Worm (Caenorhabditis elegans) whole organism, L2 larva: Measurements from ENCODE around the gene Y17G7B.21.

ENCODE experiments used
- C34F6.9 ChIP-seq: fragments of 150-350 bp; optimal IDR thresholded peaks from 2 replicates; lab custom pipeline; 2014; ENCODE audit warnings: missing biosample characterization, missing genetic modification characterization
- R02D3.7 ChIP-seq: fragments of 150-350 bp; optimal IDR thresholded peaks from 2 replicates; lab custom pipeline; 2014; ENCODE audit warnings: missing biosample characterization, missing genetic modification characterization
- Y55F3AM.14 ChIP-seq: fragments of 200-800 bp; sonication (Bioruptor generic); optimal IDR thresholded peaks from 2 replicates; lab custom pipeline; 2018; ENCODE audit warnings: mild to moderate bottlenecking, missing genetic modification characterization, missing compliant biosample characterization
- ZK546.5 ChIP-seq: sonication (generic microtip); optimal IDR thresholded peaks from 2 replicates; lab custom pipeline; 2017; ENCODE audit warnings: missing biosample characterization, missing genetic modification characterization
- alr-1 ChIP-seq: fragments of 150-350 bp; optimal IDR thresholded peaks from 2 replicates; lab custom pipeline; 2014; ENCODE audit warnings: missing biosample characterization, missing genetic modification characterization
- aly-2 ChIP-seq: fragments of 150-350 bp; optimal IDR thresholded peaks from 2 replicates; lab custom pipeline; 2014; ENCODE audit warnings: missing biosample characterization, missing genetic modification characterization
- ama-1 ChIP-seq: fragments of 150-350 bp; optimal IDR thresholded peaks from 2 replicates; lab custom pipeline; 2018; ENCODE audit warnings: inconsistent platforms
- blmp-1 ChIP-seq: sonication (generic microtip); optimal IDR thresholded peaks from 2 replicates; lab custom pipeline; 2017; ENCODE audit warnings: missing genetic modification characterization, mild to moderate bottlenecking, missing compliant biosample characterization, antibody characterized with exemption, moderate library complexity; ENCODE audit not compliant: insufficient read depth
- ceh-16 ChIP-seq: fragments of 150-350 bp; optimal IDR thresholded peaks from 2 replicates; lab custom pipeline; 2014; ENCODE audit warnings: missing biosample characterization, missing genetic modification characterization
- dmd-4 ChIP-seq: sonication (generic microtip); optimal IDR thresholded peaks from 2 replicates; lab custom pipeline; 2017; ENCODE audit warnings: missing biosample characterization, missing genetic modification characterization
- egl-27 ChIP-seq: sonication (generic microtip); optimal IDR thresholded peaks from 3 replicates; lab custom pipeline; 2017; ENCODE audit warnings: missing biosample characterization, missing genetic modification reagents, missing genetic modification characterization
- elt-3 ChIP-seq: sonication (generic microtip); optimal IDR thresholded peaks from 2 replicates; lab custom pipeline; 2017; ENCODE audit warnings: missing biosample characterization, missing genetic modification characterization
- fos-1 ChIP-seq: fragments of 150-350 bp; optimal IDR thresholded peaks from 2 replicates; lab custom pipeline; 2014; ENCODE audit warnings: missing biosample characterization, missing genetic modification characterization
- gmeb-1 ChIP-seq: fragments of 150-350 bp; optimal IDR thresholded peaks from 2 replicates; lab custom pipeline; 2014; ENCODE audit warnings: missing biosample characterization, missing genetic modification characterization
- lin-11 ChIP-seq: fragments of 150-350 bp; sonication (generic microtip); optimal IDR thresholded peaks from 2 replicates; lab custom pipeline; 2014; ENCODE audit warnings: missing biosample characterization, missing genetic modification characterization, inconsistent platforms, mixed read lengths
- lin-13 ChIP-seq: fragments of 150-350 bp; optimal IDR thresholded peaks from 2 replicates; lab custom pipeline; 2014; ENCODE audit warnings: missing biosample characterization, missing genetic modification reagents, missing genetic modification characterization
- lsy-2 ChIP-seq, 2 experiments: fragments of 150-350 bp in 1 of 2; sonication (generic microtip) in 1 of 2; optimal IDR thresholded peaks; 2 replicates each; lab custom pipeline; 2014 to 2017; ENCODE audit warnings: missing biosample characterization in 2 of 2, missing genetic modification characterization in 2 of 2
- mbf-1 ChIP-seq: sonication (generic microtip); optimal IDR thresholded peaks from 2 replicates; lab custom pipeline; 2017; ENCODE audit warnings: missing biosample characterization, missing genetic modification characterization
- mdl-1 ChIP-seq, 2 experiments: fragments of 150-350 bp in 1 of 2; sonication (generic microtip) in 1 of 2; optimal IDR thresholded peaks; 2 replicates each; lab custom pipeline; 2017; ENCODE audit warnings: missing biosample characterization in 2 of 2, missing genetic modification characterization in 2 of 2
- nhr-10 ChIP-seq: sonication (generic microtip); optimal IDR thresholded peaks from 2 replicates; lab custom pipeline; 2017; ENCODE audit warnings: missing biosample characterization, missing genetic modification characterization
- nhr-12 ChIP-seq: fragments of 150-350 bp; optimal IDR thresholded peaks from 2 replicates; lab custom pipeline; 2014; ENCODE audit warnings: missing biosample characterization, missing genetic modification characterization
- nhr-21 ChIP-seq: fragments of 150-350 bp; optimal IDR thresholded peaks from 2 replicates; lab custom pipeline; 2014; ENCODE audit warnings: missing biosample characterization, missing genetic modification characterization
- nhr-23 ChIP-seq: fragments of 150-350 bp; optimal IDR thresholded peaks from 2 replicates; lab custom pipeline; 2014; ENCODE audit warnings: missing biosample characterization, missing genetic modification reagents, missing genetic modification characterization
- nhr-25 ChIP-seq: fragments of 150-350 bp; sonication (generic microtip); optimal IDR thresholded peaks from 3 replicates; lab custom pipeline; 2014; ENCODE audit warnings: missing biosample characterization, missing genetic modification characterization
- nhr-6 ChIP-seq: fragments of 150-350 bp; optimal IDR thresholded peaks from 2 replicates; lab custom pipeline; 2014; ENCODE audit warnings: missing biosample characterization, missing genetic modification characterization
- nhr-77 ChIP-seq: fragments of 150-350 bp; optimal IDR thresholded peaks from 2 replicates; lab custom pipeline; 2014; ENCODE audit warnings: missing biosample characterization, missing genetic modification characterization
- peb-1 ChIP-seq: fragments of 150-350 bp; optimal IDR thresholded peaks from 2 replicates; lab custom pipeline; 2014; ENCODE audit warnings: missing biosample characterization, missing genetic modification characterization
- sem-4 ChIP-seq: fragments of 150-350 bp; optimal IDR thresholded peaks from 2 replicates; lab custom pipeline; 2014; ENCODE audit warnings: missing biosample characterization, missing genetic modification reagents, missing genetic modification characterization
- skn-1 ChIP-seq: sonication (generic microtip); optimal IDR thresholded peaks from 2 replicates; lab custom pipeline; 2017; ENCODE audit warnings: missing biosample characterization, missing genetic modification characterization
- sma-3 ChIP-seq: sonication (generic microtip); optimal IDR thresholded peaks from 2 replicates; lab custom pipeline; 2016; ENCODE audit warnings: missing genetic modification reagents, missing genetic modification characterization, missing compliant biosample characterization
- sma-9 ChIP-seq, 2 experiments: fragments of 150-350 bp in 1 of 2; sonication (generic microtip) in 1 of 2; optimal IDR thresholded peaks; 2 replicates each; lab custom pipeline; 2014 to 2016; ENCODE audit warnings: missing genetic modification characterization in 2 of 2, mild to moderate bottlenecking in 1 of 2, missing biosample characterization in 1 of 2, missing compliant biosample characterization in 1 of 2, missing genetic modification reagents in 1 of 2, moderate library complexity in 1 of 2
- snpc-4 ChIP-seq: fragments of 150-350 bp; optimal IDR thresholded peaks from 2 replicates; lab custom pipeline; 2014; ENCODE audit warnings: missing biosample characterization, missing genetic modification characterization
- unc-39 ChIP-seq: fragments of 150-350 bp; optimal IDR thresholded peaks from 2 replicates; lab custom pipeline; 2014; ENCODE audit warnings: missing biosample characterization, missing genetic modification characterization
- unc-55 ChIP-seq: fragments of 150-350 bp; sonication (generic microtip); optimal IDR thresholded peaks from 3 replicates; lab custom pipeline; 2014; ENCODE audit warnings: missing biosample characterization, missing genetic modification reagents, missing genetic modification characterization
- unc-62 ChIP-seq: fragments of 150-350 bp; optimal IDR thresholded peaks from 2 replicates; lab custom pipeline; 2014; ENCODE audit warnings: missing biosample characterization, missing genetic modification reagents, missing genetic modification characterization
- zag-1 ChIP-seq: fragments of 150-350 bp; optimal IDR thresholded peaks from 2 replicates; lab custom pipeline; 2014; ENCODE audit warnings: missing biosample characterization, missing genetic modification characterization
- ztf-1 ChIP-seq: fragments of 200-800 bp; sonication (Bioruptor generic); conservative IDR thresholded peaks from 2 replicates; pipeline ENCODE4 v1.3.6; 2022; ENCODE audit warnings: missing genetic modification characterization, missing compliant biosample characterization

Y17G7B.21 gene

ce11 chrII:11973632-11974031, 3.8 kb downstream of the Y17G7B.21 start, which contains the start of gene acbp-6:
acbp-6 (minus strand) TSS chrII:11973732.
- TF ChIP-seq nhr-21 (tag; lab: Kevin White, UChicago) (no peak), mdl-1 (tag; optimal IDR thresholded peaks at IDR 0.05; lab: Kevin White, UChicago) (no peak), gmeb-1 (tag; lab: Kevin White, UChicago) (no peak), egl-27 (tag; lab: Kevin White, UChicago) (no peak), peb-1 (tag; lab: Kevin White, UChicago) (no peak), snpc-4 (no peak), lsy-2 (tag; optimal IDR thresholded peaks at IDR 0.05; lab: Kevin White, UChicago) (no peak), dmd-4 (tag; lab: Kevin White, UChicago) (no peak), lin-11 (no peak), nhr-12 (tag; lab: Kevin White, UChicago) (no peak), sma-3 (GFP tag; lab: Kevin White, UChicago) (no peak), ama-1 (no peak), aly-2 (tag; lab: Kevin White, UChicago) (no peak), alr-1 (tag; lab: Kevin White, UChicago) (no peak), nhr-6 (tag; lab: Kevin White, UChicago) (no peak), skn-1 (tag; lab: Kevin White, UChicago) (no peak), elt-3 (tag; lab: Kevin White, UChicago) (no peak)

- TF ChIP-seq sma-9 (GFP tag; optimal IDR thresholded peaks at IDR 0.05; lab: Kevin White, UChicago) (no peak), sma-9 (tag; optimal IDR thresholded peaks at IDR 0.05; lab: Kevin White, UChicago) (no peak), blmp-1 (no peak), lsy-2 (tag; optimal IDR thresholded peaks at IDR 0.05; lab: Kevin White, UChicago) (no peak), nhr-23 (tag; lab: Kevin White, UChicago) (no peak), unc-55 (GFP tag; lab: Kevin White, UChicago) (no peak), nhr-10 (tag; lab: Kevin White, UChicago) (no peak), lin-13 (GFP tag; lab: Kevin White, UChicago) (no peak), Y55F3AM.14 (GFP tag; lab: Kevin White, UChicago) (no peak), nhr-6 (tag; lab: Kevin White, UChicago) (no peak), unc-39 (no peak), nhr-12 (tag; lab: Kevin White, UChicago) (no peak), ceh-16 (tag; lab: Kevin White, UChicago) (no peak), nhr-77 (tag; lab: Kevin White, UChicago) (no peak), fos-1 (tag; lab: Kevin White, UChicago) (no peak), R02D3.7 (tag; lab: Kevin White, UChicago) (no peak), elt-3 (tag; lab: Kevin White, UChicago) (no peak), nhr-25 (no peak)
Observed at ce11 chrII:11972266-11972665, 5.2 kb downstream of the Y17G7B.21 start.

- TF ChIP-seq zag-1 (tag; lab: Kevin White, UChicago) (no peak), sma-9 (GFP tag; optimal IDR thresholded peaks at IDR 0.05; lab: Kevin White, UChicago) (no peak), sma-9 (tag; optimal IDR thresholded peaks at IDR 0.05; lab: Kevin White, UChicago) (no peak), gmeb-1 (tag; lab: Kevin White, UChicago) (no peak), skn-1 (tag; lab: Kevin White, UChicago) (no peak), egl-27 (tag; lab: Kevin White, UChicago) (no peak), mbf-1 (tag; lab: Kevin White, UChicago) (no peak), blmp-1 (no peak), sem-4 (tag; lab: Kevin White, UChicago) (no peak), R02D3.7 (tag; lab: Kevin White, UChicago) (no peak), dmd-4 (tag; lab: Kevin White, UChicago) (no peak), Y55F3AM.14 (GFP tag; lab: Kevin White, UChicago) (no peak), peb-1 (tag; lab: Kevin White, UChicago) (no peak), nhr-21 (tag; lab: Kevin White, UChicago) (no peak), C34F6.9 (tag; lab: Kevin White, UChicago) (no peak), alr-1 (tag; lab: Kevin White, UChicago) (no peak)
Observed at ce11 chrII:11971009-11971636, 6.3 kb downstream of the Y17G7B.21 start.

ce11 chrII:11969033-11969432, 8.4 kb downstream of the Y17G7B.21 start:
- TF ChIP-seq ZK546.5 (tag; lab: Kevin White, UChicago) (no peak), aly-2 (tag; lab: Kevin White, UChicago) (no peak), Y55F3AM.14 (GFP tag; lab: Kevin White, UChicago) (no peak), ztf-1 (no peak), nhr-12 (tag; lab: Kevin White, UChicago) (no peak), unc-62 (GFP tag; lab: Kevin White, UChicago) (no peak), sma-3 (GFP tag; lab: Kevin White, UChicago) (no peak)
